Fruit fly (Drosophila melanogaster) whole organism, embryonic: ENCODE data around the gene CG2129.

ENCODE experiments used
- Abd-B ChIP-seq: fragments of 200-800 bp; sonication (Bioruptor generic); optimal IDR thresholded peaks from 2 replicates; lab custom pipeline; 2018; ENCODE audit warnings: missing biosample characterization, mild to moderate bottlenecking, missing genetic modification characterization, moderate library complexity
- BtbVII ChIP-seq: fragments of 200-800 bp; sonication (Bioruptor generic); optimal IDR thresholded peaks from 3 replicates; lab custom pipeline; 2017; ENCODE audit warnings: missing biosample characterization, mild to moderate bottlenecking, missing genetic modification characterization
- CG10209 ChIP-seq: fragments of 200-800 bp; sonication (Bioruptor generic); optimal IDR thresholded peaks from 3 replicates; lab custom pipeline; 2017; ENCODE audit warnings: missing biosample characterization, mild to moderate bottlenecking, missing genetic modification characterization, missing genetic modification reagents
- CG1233 ChIP-seq: fragments of 200-800 bp; sonication (Bioruptor generic); optimal IDR thresholded peaks from 4 replicates; lab custom pipeline; 2018; ENCODE audit warnings: missing biosample characterization, mild to moderate bottlenecking, missing genetic modification characterization
- CG15696 ChIP-seq: fragments of 200-800 bp; sonication (Bioruptor generic); optimal IDR thresholded peaks from 2 replicates; lab custom pipeline; 2019; ENCODE audit warnings: missing biosample characterization, mild to moderate bottlenecking, missing genetic modification characterization, moderate library complexity
- CG16813 ChIP-seq: fragments of 200-800 bp; sonication (Bioruptor generic); IDR thresholded peaks from 3 replicates; pipeline ENCODE4 v1.3.6; 2022; ENCODE audit warnings: missing biosample characterization, missing genetic modification characterization; ENCODE audit not compliant: partially characterized antibody
- CG17328 ChIP-seq: fragments of 200-800 bp; sonication (Bioruptor generic); IDR thresholded peaks from 2 replicates; pipeline ENCODE4 v1.3.6; 2022; ENCODE audit warnings: missing biosample characterization, missing genetic modification characterization
- CG17361 ChIP-seq: fragments of 200-800 bp; sonication (Bioruptor generic); IDR thresholded peaks from 3 replicates; pipeline ENCODE4 v1.3.6; 2022; ENCODE audit warnings: missing biosample characterization, missing genetic modification characterization
- CG17385 ChIP-seq: fragments of 200-800 bp; sonication (Bioruptor generic); optimal IDR thresholded peaks from 3 replicates; lab custom pipeline; 2018; ENCODE audit warnings: missing biosample characterization, mild to moderate bottlenecking, missing genetic modification characterization
- CG17568 ChIP-seq: fragments of 200-800 bp; sonication (Bioruptor generic); optimal IDR thresholded peaks from 2 replicates; lab custom pipeline; 2018; ENCODE audit warnings: missing biosample characterization, mild to moderate bottlenecking, missing genetic modification characterization, moderate library complexity
- CG18619 ChIP-seq: fragments of 200-800 bp; sonication (Bioruptor generic); optimal IDR thresholded peaks from 3 replicates; lab custom pipeline; 2017; ENCODE audit warnings: missing biosample characterization, mild to moderate bottlenecking, missing genetic modification characterization
- CG2889 ChIP-seq: fragments of 200-800 bp; sonication (Bioruptor generic); IDR thresholded peaks from 3 replicates; pipeline ENCODE4 v1.3.6; 2022; ENCODE audit warnings: missing biosample characterization, missing genetic modification characterization
- CG3163 ChIP-seq: fragments of 200-800 bp; sonication (Bioruptor generic); optimal IDR thresholded peaks from 3 replicates; lab custom pipeline; 2016; ENCODE audit warnings: missing biosample characterization, missing genetic modification characterization
- CG3281 ChIP-seq: fragments of 200-800 bp; sonication (Bioruptor generic); optimal IDR thresholded peaks from 3 replicates; lab custom pipeline; 2017; ENCODE audit warnings: missing biosample characterization, mild to moderate bottlenecking, missing genetic modification characterization
- CG3995 ChIP-seq: fragments of 200-800 bp; sonication (Bioruptor generic); optimal IDR thresholded peaks from 3 replicates; lab custom pipeline; 2016; ENCODE audit warnings: missing biosample characterization, missing genetic modification characterization
- CG42726 ChIP-seq: fragments of 200-800 bp; sonication (Bioruptor generic); IDR thresholded peaks from 2 replicates; pipeline ENCODE4 v1.3.6; 2022; ENCODE audit warnings: missing biosample characterization, missing genetic modification characterization; ENCODE audit not compliant: partially characterized antibody
- CG4328 ChIP-seq: fragments of 200-800 bp; sonication (Bioruptor generic); optimal IDR thresholded peaks from 3 replicates; lab custom pipeline; 2017; ENCODE audit warnings: missing biosample characterization, missing genetic modification reagents, missing genetic modification characterization
- CG4854 ChIP-seq: fragments of 200-800 bp; sonication (Bioruptor generic); optimal IDR thresholded peaks from 2 replicates; lab custom pipeline; 2016; ENCODE audit warnings: missing biosample characterization, missing genetic modification characterization, inconsistent platforms
- CG7786 ChIP-seq: fragments of 200-800 bp; sonication (Bioruptor generic); optimal IDR thresholded peaks from 2 replicates; lab custom pipeline; 2016; ENCODE audit warnings: missing biosample characterization, missing genetic modification characterization
- CG8089 ChIP-seq: fragments of 200-800 bp; sonication (Bioruptor generic); optimal IDR thresholded peaks from 3 replicates; lab custom pipeline; 2016; ENCODE audit warnings: missing biosample characterization, missing genetic modification characterization
- CG8478 ChIP-seq: fragments of >200 bp; optimal IDR thresholded peaks from 2 replicates; lab custom pipeline; 2018
- CG9932 ChIP-seq: fragments of 200-800 bp; sonication (Bioruptor generic); IDR thresholded peaks from 2 replicates; pipeline ENCODE4 v1.3.6; 2022; ENCODE audit warnings: missing biosample characterization, missing genetic modification characterization
- Dip2 ChIP-seq: fragments of 200-800 bp; sonication (Bioruptor generic); IDR thresholded peaks from 2 replicates; pipeline ENCODE4 v1.3.6; 2022; ENCODE audit warnings: missing biosample characterization, missing genetic modification characterization
- E2f2 ChIP-seq: fragments of 200-800 bp; sonication (Bioruptor generic); IDR thresholded peaks from 2 replicates; pipeline ENCODE4 v1.3.6; 2022; ENCODE audit warnings: missing biosample characterization, missing genetic modification characterization
- Med ChIP-seq: fragments of 200-800 bp; sonication (Bioruptor generic); peaks from one replicate; lab custom pipeline; 2016; ENCODE audit warnings: missing biosample characterization, missing genetic modification characterization, mild to moderate bottlenecking, inconsistent platforms, moderate library complexity
- Oaz ChIP-seq: fragments of 200-800 bp; sonication (Bioruptor generic); IDR thresholded peaks from 2 replicates; pipeline ENCODE4 v1.3.6; 2022; ENCODE audit warnings: missing biosample characterization, missing genetic modification characterization
- Oli ChIP-seq: fragments of 200-800 bp; sonication (Bioruptor generic); optimal IDR thresholded peaks from 2 replicates; lab custom pipeline; 2018; ENCODE audit warnings: missing biosample characterization, mild to moderate bottlenecking, missing genetic modification characterization, moderate library complexity
- Pdp1 ChIP-seq, 2 experiments: fragments of 200-800 bp; sonication (Bioruptor generic); optimal IDR thresholded peaks; 3 replicates each; lab custom pipeline; 2016; ENCODE audit warnings: missing biosample characterization in 2 of 2, missing genetic modification characterization in 2 of 2, mild to moderate bottlenecking in 1 of 2, moderate library complexity in 1 of 2
- Ptx1 ChIP-seq: fragments of 200-800 bp; sonication (Bioruptor generic); IDR thresholded peaks from 2 replicates; pipeline ENCODE4 v1.3.6; 2022; ENCODE audit warnings: missing biosample characterization, missing genetic modification characterization
- Rfx ChIP-seq: fragments of 200-800 bp; sonication (Bioruptor generic); IDR thresholded peaks from 2 replicates; pipeline ENCODE4 v1.3.6; 2022; ENCODE audit warnings: missing biosample characterization, missing genetic modification characterization
- Side ChIP-seq: fragments of 200-800 bp; sonication (Bioruptor generic); optimal IDR thresholded peaks from 2 replicates; lab custom pipeline; 2016; ENCODE audit warnings: missing biosample characterization, missing genetic modification characterization
- Tbp ChIP-seq: fragments of >200 bp; optimal IDR thresholded peaks from 2 replicates; lab custom pipeline; 2018; ENCODE audit warnings: missing biosample characterization, missing genetic modification characterization
- bab2 ChIP-seq: fragments of 200-800 bp; sonication (Bioruptor generic); optimal IDR thresholded peaks from 2 replicates; lab custom pipeline; 2016; ENCODE audit warnings: missing biosample characterization, missing genetic modification characterization
- chm ChIP-seq: fragments of 200-800 bp; sonication (Bioruptor generic); IDR thresholded peaks from 2 replicates; pipeline ENCODE4 v1.3.6; 2022; ENCODE audit warnings: missing biosample characterization, missing genetic modification characterization
- esg ChIP-seq: fragments of 200-800 bp; sonication (Bioruptor generic); conservative IDR thresholded peaks from 2 replicates; pipeline ENCODE4 v1.3.6; 2022; ENCODE audit warnings: missing biosample characterization, missing genetic modification characterization
- hkb ChIP-seq, 2 experiments: fragments of 200-800 bp in 1 of 2; fragments of >200 bp in 1 of 2; sonication (Bioruptor generic) in 1 of 2; IDR thresholded peaks in 1 of 2; optimal IDR thresholded peaks in 1 of 2; 2 replicates each; pipeline versions ENCODE4 v1.3.6 to Lab custom; 2017 to 2022; ENCODE audit warnings: missing biosample characterization in 1 of 2, missing genetic modification characterization in 1 of 2
- luna ChIP-seq: fragments of 200-800 bp; sonication (Bioruptor generic); optimal IDR thresholded peaks from 2 replicates; lab custom pipeline; 2016; ENCODE audit warnings: missing biosample characterization, missing genetic modification characterization
- prd ChIP-seq, 3 experiments: fragments of >200 bp in 2 of 3; fragments of 200-800 bp in 1 of 3; sonication (Bioruptor generic) in 1 of 3; optimal IDR thresholded peaks in 2 of 3; IDR thresholded peaks in 1 of 3; 2 replicates in 2 of 3; 3 replicates in 1 of 3; pipeline versions ENCODE4 v1.3.6 to Lab custom; 2017 to 2022; ENCODE audit warnings: missing biosample characterization in 1 of 3, missing genetic modification characterization in 1 of 3
- pzg ChIP-seq: fragments of 200-800 bp; sonication (Bioruptor generic); optimal IDR thresholded peaks from 3 replicates; lab custom pipeline; 2018; ENCODE audit warnings: missing biosample characterization, mild to moderate bottlenecking, missing genetic modification characterization, moderate library complexity
- repo ChIP-seq: fragments of 200-800 bp; sonication (Bioruptor generic); optimal IDR thresholded peaks from 2 replicates; lab custom pipeline; 2016; ENCODE audit warnings: missing biosample characterization, missing genetic modification characterization
- salm ChIP-seq: fragments of 200-800 bp; sonication (Bioruptor generic); optimal IDR thresholded peaks from 2 replicates; lab custom pipeline; 2018; ENCODE audit warnings: missing biosample characterization, mild to moderate bottlenecking, missing genetic modification characterization
- seq ChIP-seq: fragments of 200-800 bp; sonication (Bioruptor generic); IDR thresholded peaks from 2 replicates; pipeline ENCODE4 v1.3.6; 2022; ENCODE audit warnings: missing biosample characterization, missing genetic modification characterization
- so ChIP-seq: fragments of 200-800 bp; sonication (Bioruptor generic); IDR thresholded peaks from 3 replicates; pipeline ENCODE4 v1.3.6; 2022; ENCODE audit warnings: missing biosample characterization, missing genetic modification characterization
- sob ChIP-seq: fragments of 200-800 bp; sonication (Bioruptor generic); IDR thresholded peaks from 2 replicates; pipeline ENCODE4 v1.3.6; 2022; ENCODE audit warnings: missing biosample characterization, missing genetic modification characterization
- tgo ChIP-seq: fragments of 200-800 bp; sonication (Bioruptor generic); IDR thresholded peaks from 3 replicates; pipeline ENCODE4 v1.3.6; 2022; ENCODE audit warnings: missing biosample characterization, missing genetic modification characterization
- trem ChIP-seq: fragments of 200-800 bp; optimal IDR thresholded peaks from 3 replicates; lab custom pipeline; 2019; ENCODE audit warnings: missing biosample characterization, mild to moderate bottlenecking, missing genetic modification characterization, moderate library complexity
- zen ChIP-seq: fragments of 200-800 bp; sonication (Bioruptor generic); optimal IDR thresholded peaks from 3 replicates; lab custom pipeline; 2018; ENCODE audit warnings: missing biosample characterization, mild to moderate bottlenecking, missing genetic modification characterization, moderate library complexity
- zfh2 ChIP-seq: fragments of 200-800 bp; sonication (Bioruptor generic); optimal IDR thresholded peaks from 2 replicates; lab custom pipeline; 2016; ENCODE audit warnings: missing biosample characterization, missing genetic modification characterization

Gene CG2129

dm6 chrX:8114476-8115342, 30.9 kb upstream of the CG2129 start (continued):
- TF ChIP-seq Med (GFP tag; lab: Kevin White, UChicago) (peak; percentile 86), CG17385 (GFP tag; lab: Kevin White, UChicago) (peak; percentile 71), bab2 (GFP tag; lab: Kevin White, UChicago) (peak; percentile 39), CG10209 (peak; percentile 59), CG8089 (GFP tag; lab: Kevin White, UChicago) (no peak), CG17361 (GFP tag; lab: Robert Waterston, UW) (peak; percentile 75), CG17568 (GFP tag; lab: Kevin White, UChicago) (peak; percentile 57), pzg (no peak), CG16813 (GFP tag; lab: Robert Waterston, UW) (no peak), CG1233 (GFP tag; lab: Kevin White, UChicago) (peak; percentile 49), trem (tag; lab: Kevin White, UChicago) (peak; percentile 5), zfh2 (GFP tag; lab: Kevin White, UChicago) (peak; percentile 50), CG42726 (no peak), CG3281 (GFP tag; lab: Kevin White, UChicago) (peak; percentile 86), prd (optimal IDR thresholded peaks at IDR 0.05; lab: Kevin White, UChicago) (no peak), prd (GFP tag; IDR thresholded peaks at IDR 0.05; lab: Robert Waterston, UW) (peak; percentile 68), CG3163 (GFP tag; lab: Kevin White, UChicago) (peak; percentile 20), BtbVII (GFP tag; lab: Kevin White, UChicago) (peak; percentile 79), tgo (GFP tag; lab: Robert Waterston, UW) (peak; percentile 42; the same call in 2 of the 3 replicates), Abd-B (GFP tag; lab: Kevin White, UChicago) (peak; percentile 56), Dip2 (GFP tag; lab: Robert Waterston, UW) (no peak), CG4854 (peak; percentile 15), zen (tag; lab: Kevin White, UChicago) (peak; percentile 13), CG4328 (GFP tag; lab: Kevin White, UChicago) (peak; percentile 38), CG8478 (no peak), sob (GFP tag; lab: Robert Waterston, UW) (peak; percentile 62), Tbp (GFP tag; lab: Kevin White, UChicago) (no peak), hkb (optimal IDR thresholded peaks at IDR 0.05; lab: Kevin White, UChicago) (no peak), hkb (GFP tag; IDR thresholded peaks at IDR 0.05; lab: Robert Waterston, UW) (peak; percentile 62; the same call in 1 of the 2 replicates), luna (GFP tag; lab: Kevin White, UChicago) (peak; percentile 4), Rfx (peak; percentile 74), CG18619 (GFP tag; lab: Kevin White, UChicago) (peak; percentile 52), CG2889 (GFP tag; lab: Robert Waterston, UW) (peak; percentile 36; the same call in 1 of the 3 replicates), esg (peak; percentile 64), Side (peak; percentile 18), CG3995 (GFP tag; lab: Kevin White, UChicago) (no peak), Ptx1 (GFP tag; lab: Robert Waterston, UW) (peak; percentile 51; the same call in 1 of the 2 replicates), chm (GFP tag; lab: Robert Waterston, UW) (peak; percentile 24; the same call in 1 of the 2 replicates), E2f2 (GFP tag; lab: Robert Waterston, UW) (peak; percentile 38; the same call in 1 of the 2 replicates), CG9932 (GFP tag; lab: Robert Waterston, UW) (peak; percentile 63), Oaz (GFP tag; lab: Robert Waterston, UW) (peak; percentile 31; the same call in 1 of the 2 replicates), Oli (tag; lab: Kevin White, UChicago) (peak; percentile 71), seq (peak; percentile 51; the same call in 1 of the 2 replicates), CG15696 (tag; lab: Kevin White, UChicago) (peak; percentile 15), CG7786 (GFP tag; lab: Kevin White, UChicago) (peak; percentile 65), Pdp1 (GFP tag; optimal IDR thresholded peaks at IDR 0.05; lab: Kevin White, UChicago) (no peak), salm (tag; lab: Kevin White, UChicago) (peak; percentile 12), CG17328 (GFP tag; lab: Robert Waterston, UW) (0 out of 2 replicates have a peak, but pooled peaks have one; percentile 24), so (GFP tag; lab: Robert Waterston, UW) (peak; percentile 75), repo (GFP tag; lab: Kevin White, UChicago) (peak; percentile 13)
